Worm (Caenorhabditis elegans) whole organism, early embryonic: Measurements from ENCODE around the gene R02E12.5.

Experiments used
- F13C5.2 ChIP-seq: sonication (generic microtip); optimal IDR thresholded peaks from 2 replicates; lab custom pipeline; 2017; ENCODE audit warnings: mild to moderate bottlenecking, missing genetic modification characterization, inconsistent platforms, missing compliant biosample characterization
- ama-1 ChIP-seq: fragments of 150-350 bp; optimal IDR thresholded peaks from 2 replicates; lab custom pipeline; 2014
- ceh-13 ChIP-seq: fragments of 200-800 bp; sonication (Bioruptor generic); optimal IDR thresholded peaks from 2 replicates; lab custom pipeline; 2018; ENCODE audit warnings: mild to moderate bottlenecking, missing genetic modification characterization, missing compliant biosample characterization
- hmbx-1 ChIP-seq: sonication (generic microtip); optimal IDR thresholded peaks from 2 replicates; lab custom pipeline; 2016; ENCODE audit warnings: mild to moderate bottlenecking, missing genetic modification characterization, missing compliant biosample characterization
- tra-4 ChIP-seq: sonication (generic microtip); optimal IDR thresholded peaks from 2 replicates; lab custom pipeline; 2017; ENCODE audit warnings: missing genetic modification characterization, missing compliant biosample characterization

ce11 chrX:3968209-3968960 is 28.8 kb upstream of the R02E12.5 start, which contains the start of gene C16B8.3:
- no peak for TF ChIP-seq ceh-13 (GFP tag; lab: Kevin White, UChicago)
- TF ChIP-seq tra-4, result no peak
- no peak for TF ChIP-seq F13C5.2
- TF ChIP-seq hmbx-1, result no peak
- TF ChIP-seq ama-1 (lab: Kevin White, UChicago), result no peak
